Fruit fly (Drosophila melanogaster): ENCODE data around the gene CG13639.

CG13639 gene

dm6 chr3R:24860316-24860826 lies at the start of gene CG13639:
Gene CG13639, minus strand, starts transcription at chr3R:24860366.
- TF ChIP-seq h (GFP tag; optimal IDR thresholded peaks at IDR 0.05) (peak; percentile 11), Vsx2 (GFP tag; optimal IDR thresholded peaks at IDR 0.05; ENCODE audit: partially characterized antibody) (no peak)

- TF ChIP-seq dl (GFP tag; optimal IDR thresholded peaks at IDR 0.05; ENCODE audit: insufficient read depth in 1 of 2, partially characterized antibody in 2 of 2) = no peak
- TF ChIP-seq Hnf4 (GFP tag; optimal IDR thresholded peaks at IDR 0.05) = no peak
- no peak for TF ChIP-seq ey (GFP tag; optimal IDR thresholded peaks at IDR 0.05)
- no peak for TF ChIP-seq br (GFP tag; optimal IDR thresholded peaks at IDR 0.05)
- TF ChIP-seq Myc (optimal IDR thresholded peaks at IDR 0.05) = no peak
- TF ChIP-seq sv (GFP tag; optimal IDR thresholded peaks at IDR 0.05) = no peak
- no peak for TF ChIP-seq Sp1 (GFP tag; optimal IDR thresholded peaks at IDR 0.05)
- no peak for TF ChIP-seq HLH106 (tag; optimal IDR thresholded peaks at IDR 0.05)
- TF ChIP-seq pan (optimal IDR thresholded peaks at IDR 0.05) = no peak
- TF ChIP-seq fru (GFP tag; optimal IDR thresholded peaks at IDR 0.05) = no peak
- TF ChIP-seq CrebA (GFP tag; optimal IDR thresholded peaks at IDR 0.05; ENCODE audit: borderline replicate concordance) = no peak
- no peak for TF ChIP-seq lola (GFP tag; optimal IDR thresholded peaks at IDR 0.05)
- TF ChIP-seq Dif (GFP tag; optimal IDR thresholded peaks at IDR 0.05; ENCODE audit: partially characterized antibody) = no peak
- TF ChIP-seq brk (GFP tag; optimal IDR thresholded peaks at IDR 0.05) = no peak
- TF ChIP-seq Jra (GFP tag; optimal IDR thresholded peaks at IDR 0.05) = no peak
- TF ChIP-seq h (GFP tag; optimal IDR thresholded peaks at IDR 0.05) = no peak
- TF ChIP-seq foxo (GFP tag; optimal IDR thresholded peaks at IDR 0.05) = no peak
- no peak for TF ChIP-seq dmrt93B (GFP tag; optimal IDR thresholded peaks at IDR 0.05)
- no peak for TF ChIP-seq tai (GFP tag; optimal IDR thresholded peaks at IDR 0.05)
- no peak for TF ChIP-seq Abd-B (GFP tag; optimal IDR thresholded peaks at IDR 0.05)
Measured at dm6 chr3R:24908034-24908433, 47.9 kb upstream of the CG13639 start.

dm6 chr3R:24906648-24907047 lies 46.5 kb upstream of the CG13639 start:
- TF ChIP-seq dmrt93B (GFP tag; optimal IDR thresholded peaks at IDR 0.05) (no peak), h (GFP tag; optimal IDR thresholded peaks at IDR 0.05) (no peak), OdsH (GFP tag; optimal IDR thresholded peaks at IDR 0.05) (no peak), Vsx2 (GFP tag; optimal IDR thresholded peaks at IDR 0.05; ENCODE audit: partially characterized antibody) (no peak)

- TF ChIP-seq woc (GFP tag; optimal IDR thresholded peaks at IDR 0.05) (no peak), Dif (GFP tag; optimal IDR thresholded peaks at IDR 0.05; ENCODE audit: partially characterized antibody) (no peak), Sp1 (GFP tag; optimal IDR thresholded peaks at IDR 0.05) (no peak), brk (GFP tag; optimal IDR thresholded peaks at IDR 0.05) (no peak), dl (GFP tag; optimal IDR thresholded peaks at IDR 0.05; ENCODE audit: insufficient read depth in 1 of 2, partially characterized antibody in 2 of 2) (no peak), Hr83 (GFP tag; optimal IDR thresholded peaks at IDR 0.05; ENCODE audit: poor library complexity, severe bottlenecking) (no peak), OdsH (GFP tag; optimal IDR thresholded peaks at IDR 0.05) (no peak), rgr (GFP tag; optimal IDR thresholded peaks at IDR 0.05) (no peak), Hr78 (GFP tag; optimal IDR thresholded peaks at IDR 0.05) (no peak), ey (GFP tag; optimal IDR thresholded peaks at IDR 0.05) (no peak)
Measured at dm6 chr3R:24905959-24906634, 45.9 kb upstream of the CG13639 start, which contains the start of gene CG13643. Gene CG13643, minus strand, starts transcription at chr3R:24906004.

- no peak for TF ChIP-seq sage (GFP tag; optimal IDR thresholded peaks at IDR 0.05)
- no peak for TF ChIP-seq h (GFP tag; optimal IDR thresholded peaks at IDR 0.05)
- no peak for TF ChIP-seq Abd-B (GFP tag; optimal IDR thresholded peaks at IDR 0.05)
- TF ChIP-seq N (GFP tag; optimal IDR thresholded peaks at IDR 0.05) = no peak
- no peak for TF ChIP-seq woc (GFP tag; optimal IDR thresholded peaks at IDR 0.05)
- no peak for TF ChIP-seq CG9705 (GFP tag; optimal IDR thresholded peaks at IDR 0.05)
- TF ChIP-seq br (GFP tag; optimal IDR thresholded peaks at IDR 0.05) = no peak
- TF ChIP-seq tai (GFP tag; optimal IDR thresholded peaks at IDR 0.05) = no peak
- no peak for TF ChIP-seq dmrt93B (GFP tag; optimal IDR thresholded peaks at IDR 0.05)
- no peak for TF ChIP-seq usp (GFP tag; optimal IDR thresholded peaks at IDR 0.05)
- TF ChIP-seq Rel (GFP tag; optimal IDR thresholded peaks at IDR 0.05) = no peak
- TF ChIP-seq Rel (tag; optimal IDR thresholded peaks at IDR 0.05) = no peak
- no peak for TF ChIP-seq sv (GFP tag; optimal IDR thresholded peaks at IDR 0.05)
- TF ChIP-seq foxo (GFP tag; optimal IDR thresholded peaks at IDR 0.05) = no peak
- no peak for TF ChIP-seq fru (GFP tag; optimal IDR thresholded peaks at IDR 0.05)
- no peak for TF ChIP-seq lola (GFP tag; optimal IDR thresholded peaks at IDR 0.05)
- no peak for TF ChIP-seq pan (optimal IDR thresholded peaks at IDR 0.05)
Measured at dm6 chr3R:24900816-24901215, 40.6 kb upstream of the CG13639 start, which contains the start of gene CG10845. Gene CG10845, plus strand, starts transcription at chr3R:24901116.

All from whole organism, wandering third instar larva.